Worm (Caenorhabditis elegans): ENCODE data around the gene lea-1.

The lea-1 gene

DNA sequence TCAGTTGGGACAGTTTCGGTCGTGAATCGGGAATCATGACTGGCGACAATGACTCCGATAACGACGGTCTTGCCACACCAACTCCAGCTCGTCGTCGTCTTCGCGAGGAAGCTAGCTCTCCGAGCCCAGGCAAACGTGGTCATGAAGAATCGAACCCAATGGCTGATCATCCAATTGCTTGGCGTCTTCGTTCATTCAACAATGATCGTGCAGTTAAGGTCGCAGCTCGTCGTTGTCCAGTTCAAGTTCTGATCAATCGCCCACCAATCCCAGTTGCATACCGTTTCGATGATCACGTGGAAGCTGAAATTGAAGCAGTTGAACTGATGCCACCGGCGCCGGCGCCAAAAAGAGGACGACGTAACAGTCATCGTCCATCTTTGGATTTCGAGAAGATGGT lies 35.5 kb downstream of the lea-1 start:
- TF ChIP-seq dao-5 (tag; optimal IDR thresholded peaks at IDR 0.05), result no peak

DNA sequence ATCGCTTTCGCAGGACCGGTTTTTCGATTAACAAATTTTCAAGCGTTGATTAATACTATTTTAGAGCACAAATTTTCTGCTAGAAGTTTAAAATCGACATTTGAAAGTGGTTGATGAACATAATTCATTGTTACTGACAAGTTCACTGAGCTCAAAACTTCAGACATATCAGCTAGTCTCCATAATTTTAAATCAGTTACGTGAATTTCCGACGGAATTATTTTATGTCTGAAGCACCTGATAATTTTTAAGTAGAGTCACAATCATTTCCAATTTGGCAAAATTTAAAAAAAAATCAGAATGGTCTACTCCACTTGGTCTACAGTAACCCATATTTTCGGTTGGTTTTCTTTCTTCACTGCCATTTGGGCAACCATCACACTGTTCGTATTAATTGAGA lies 40.1 kb downstream of the lea-1 start, which contains the start of gene str-118:
Gene str-118, plus strand, starts transcription at position 301 of the 400 bp plus-strand sequence.
- TF ChIP-seq W03F9.2 (tag; optimal IDR thresholded peaks at IDR 0.05) (no peak), dao-5 (tag; optimal IDR thresholded peaks at IDR 0.05) (no peak)

DNA sequence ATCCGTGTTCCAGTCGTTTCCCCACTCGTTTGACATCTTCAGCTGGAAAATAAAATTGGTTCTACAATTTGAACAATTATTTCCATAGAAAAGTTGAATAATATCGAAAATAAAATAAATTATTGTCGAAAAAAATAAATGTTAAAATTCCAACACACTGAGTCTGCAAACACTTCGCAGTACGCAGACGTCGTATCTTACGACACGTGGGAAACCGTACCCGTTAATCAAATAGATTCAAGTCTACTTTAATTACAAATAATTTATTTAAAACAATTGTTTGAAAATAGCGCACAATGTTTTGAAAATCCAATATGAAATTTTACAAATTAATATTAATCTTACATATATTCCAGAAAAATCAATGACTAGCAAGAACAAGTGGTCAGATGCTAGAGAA lies 43.1 kb downstream of the lea-1 start, which contains the start of gene yif-1:
Gene yif-1, minus strand, starts transcription at position 42 of the 400 bp plus-strand sequence.
- TF ChIP-seq him-1 (tag; optimal IDR thresholded peaks at IDR 0.05) (no peak), dao-5 (tag; optimal IDR thresholded peaks at IDR 0.05) (no peak), W03F9.2 (tag; optimal IDR thresholded peaks at IDR 0.05) (no peak)

DNA sequence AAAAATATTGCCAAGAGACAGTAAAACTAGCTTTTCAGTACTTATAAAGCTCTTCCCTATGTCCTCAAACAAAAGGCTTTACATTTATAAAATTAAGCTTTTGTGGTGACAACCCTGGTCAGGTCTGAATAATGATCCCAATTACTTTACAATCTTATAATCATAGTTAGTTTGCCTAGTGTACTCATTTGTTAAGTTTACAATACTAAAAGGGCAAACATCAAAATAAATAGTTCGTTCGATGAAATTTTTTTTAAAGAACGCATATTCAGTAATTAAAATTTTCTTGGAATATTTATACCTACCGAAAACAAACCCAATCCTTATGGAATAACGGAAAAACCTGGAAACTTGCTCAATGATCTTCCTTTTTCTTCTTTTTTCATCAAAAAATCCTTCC lies 47.0 kb downstream of the lea-1 start:
- no peak for TF ChIP-seq W03F9.2 (tag; optimal IDR thresholded peaks at IDR 0.05)
- TF ChIP-seq dao-5 (tag; optimal IDR thresholded peaks at IDR 0.05), result no peak
- no peak for TF ChIP-seq him-1 (tag; optimal IDR thresholded peaks at IDR 0.05)

DNA sequence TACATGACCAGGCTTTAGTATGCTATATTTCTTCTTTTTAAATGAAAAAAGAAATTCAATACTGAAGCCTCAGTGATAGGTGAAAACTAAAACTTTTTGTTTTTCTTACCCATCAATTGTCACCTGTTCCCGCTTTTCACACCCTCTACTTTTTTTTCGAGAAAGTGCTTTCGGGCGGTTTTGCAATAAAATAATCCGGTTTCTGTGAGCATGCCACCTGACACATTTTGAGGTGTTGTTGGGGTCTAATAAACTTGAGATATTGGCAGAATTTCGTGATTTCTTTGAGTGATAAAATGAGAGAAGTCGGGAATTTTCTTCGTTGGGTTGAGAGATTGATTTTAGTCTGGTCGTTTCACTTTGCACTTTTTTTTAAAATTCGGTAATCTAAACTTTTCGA lies 48.3 kb downstream of the lea-1 start:
- TF ChIP-seq dao-5 (tag; optimal IDR thresholded peaks at IDR 0.05) (no peak), W03F9.2 (tag; optimal IDR thresholded peaks at IDR 0.05) (no peak), him-1 (tag; optimal IDR thresholded peaks at IDR 0.05) (no peak)

DNA sequence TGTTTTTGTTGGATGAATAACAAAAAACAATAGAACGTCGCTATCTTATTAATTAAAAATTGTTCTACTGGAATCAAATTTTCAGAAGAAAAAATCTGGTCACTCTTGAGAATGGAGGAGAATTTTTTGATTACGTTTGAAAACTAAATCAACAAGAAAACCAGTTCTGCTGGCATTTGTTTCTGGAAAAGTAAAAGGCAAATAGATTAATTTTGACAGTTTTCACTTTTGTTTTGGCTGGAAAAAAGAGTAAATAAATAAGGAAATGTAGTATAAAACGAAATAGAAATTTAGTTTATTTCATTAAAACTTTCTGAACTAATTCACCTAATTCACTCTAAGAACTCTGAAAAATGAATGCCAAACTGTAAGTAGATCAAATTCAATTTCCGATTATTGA lies 52.5 kb downstream of the lea-1 start, which contains the start of gene fipr-13:
Gene fipr-13, plus strand, starts transcription at position 301 of the 400 bp plus-strand sequence.
- TF ChIP-seq dao-5 (tag; optimal IDR thresholded peaks at IDR 0.05) (no peak), W03F9.2 (tag; optimal IDR thresholded peaks at IDR 0.05) (no peak), him-1 (tag; optimal IDR thresholded peaks at IDR 0.05) (no peak)

DNA sequence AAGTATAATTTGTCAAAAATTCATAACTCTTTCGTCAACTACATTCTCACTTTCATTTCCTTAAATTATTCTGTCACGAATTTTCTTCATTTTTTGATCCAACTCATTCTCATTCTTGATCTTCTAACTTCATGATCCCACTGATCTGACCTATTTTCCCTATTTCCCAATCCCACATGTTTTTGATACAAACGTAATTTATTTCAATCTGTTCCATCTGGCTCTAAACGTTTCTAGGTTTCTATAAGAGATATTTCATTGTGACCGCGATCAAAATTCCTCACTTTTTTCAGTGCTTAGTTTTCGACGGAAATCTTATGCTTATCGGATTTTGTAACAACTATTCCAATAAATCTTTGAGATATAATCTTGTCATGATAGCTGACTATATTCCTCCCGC lies 54.0 kb downstream of the lea-1 start:
- TF ChIP-seq him-1 (tag; optimal IDR thresholded peaks at IDR 0.05) (no peak), W03F9.2 (tag; optimal IDR thresholded peaks at IDR 0.05) (no peak), dao-5 (tag; optimal IDR thresholded peaks at IDR 0.05) (no peak)

DNA sequence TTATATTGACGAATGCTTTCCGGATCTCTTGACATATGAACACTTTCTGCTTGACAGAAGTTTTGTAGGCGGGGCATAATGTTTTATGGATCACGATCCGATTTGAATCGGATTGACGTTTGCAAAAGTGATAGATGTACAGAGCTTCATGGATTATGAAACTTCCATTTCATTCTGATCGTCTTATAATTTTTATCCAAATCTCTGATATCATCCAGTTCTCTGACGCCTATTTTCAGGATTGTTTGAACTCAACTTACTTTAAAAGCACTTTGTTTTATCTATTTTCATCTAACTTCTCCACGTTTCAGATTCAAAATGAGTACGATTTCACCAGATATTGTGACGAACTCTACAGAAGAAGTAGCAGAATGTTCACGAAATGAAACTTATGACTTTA lies 55.0 kb downstream of the lea-1 start, which contains the start of gene npr-39:
Gene npr-39, plus strand, starts transcription at position 301 of the 400 bp plus-strand sequence.
- no peak for TF ChIP-seq dao-5 (tag; optimal IDR thresholded peaks at IDR 0.05)
- no peak for TF ChIP-seq him-1 (tag; optimal IDR thresholded peaks at IDR 0.05)
- no peak for TF ChIP-seq W03F9.2 (tag; optimal IDR thresholded peaks at IDR 0.05)

DNA sequence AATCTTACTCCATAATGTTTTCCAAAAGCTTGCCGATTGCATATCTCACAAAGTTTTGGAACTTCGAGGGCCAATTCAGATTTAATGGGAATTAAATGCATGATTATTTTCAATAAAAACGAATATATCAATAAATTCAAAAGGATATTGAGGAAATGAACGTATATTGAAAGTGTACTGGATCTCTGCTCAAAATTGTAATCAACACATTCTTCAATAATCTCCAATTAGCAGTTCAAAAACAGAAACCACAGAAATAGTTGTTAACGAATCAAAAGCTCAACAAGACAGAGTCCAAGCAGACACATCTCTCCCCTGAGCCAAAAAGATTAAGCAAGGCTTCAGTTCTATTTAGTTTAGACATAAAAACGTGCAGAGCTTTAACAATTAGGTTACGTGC lies 58.8 kb downstream of the lea-1 start, which contains the start of gene nhr-192:
Gene nhr-192, minus strand, starts transcription at position 101 of the 400 bp plus-strand sequence.
- TF ChIP-seq W03F9.2 (tag; optimal IDR thresholded peaks at IDR 0.05), result no peak
- TF ChIP-seq him-1 (tag; optimal IDR thresholded peaks at IDR 0.05), result no peak

DNA sequence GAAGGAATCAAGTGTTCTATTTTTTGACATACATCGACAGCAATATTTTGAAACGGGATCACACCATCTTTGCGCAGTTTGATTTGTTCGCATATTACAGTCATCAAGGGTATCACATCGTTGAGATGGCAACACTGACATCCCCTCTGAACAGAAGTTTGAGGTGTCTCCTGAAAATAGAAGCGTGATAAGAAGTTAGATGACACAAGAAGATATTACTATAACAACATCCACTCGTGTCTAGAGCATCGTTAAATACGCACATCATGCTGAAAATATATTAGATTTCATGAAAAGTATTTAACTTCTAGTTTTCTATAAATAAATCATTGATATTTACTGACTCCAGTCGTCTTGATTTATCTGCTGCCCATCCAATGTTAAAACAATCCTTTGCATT lies 61.0 kb downstream of the lea-1 start:
- TF ChIP-seq dao-5 (tag; optimal IDR thresholded peaks at IDR 0.05) (no peak), W03F9.2 (tag; optimal IDR thresholded peaks at IDR 0.05) (no peak), him-1 (tag; optimal IDR thresholded peaks at IDR 0.05) (no peak)

DNA sequence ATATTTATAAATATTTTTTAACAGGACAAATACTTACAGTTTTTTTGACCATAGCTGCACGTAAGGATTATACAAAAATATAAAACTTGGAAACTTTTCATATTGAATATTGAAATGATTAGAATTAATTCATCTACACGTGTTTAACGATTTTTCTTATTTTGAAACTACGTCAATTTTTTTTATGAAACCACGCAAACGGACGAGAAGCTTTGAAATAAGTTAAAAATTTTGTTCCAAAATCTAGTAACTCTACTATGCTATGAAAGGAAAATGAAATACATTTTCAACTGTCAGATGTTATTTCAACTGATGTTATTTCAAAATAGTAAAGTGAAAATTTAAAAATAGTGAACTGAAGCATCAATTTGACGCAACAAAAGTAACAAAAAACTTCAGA lies 62.1 kb downstream of the lea-1 start, which contains the start of gene F57A8.6:
Gene F57A8.6, minus strand, starts transcription at position 101 of the 400 bp plus-strand sequence.
- no peak for TF ChIP-seq him-1 (tag; optimal IDR thresholded peaks at IDR 0.05)
- TF ChIP-seq W03F9.2 (tag; optimal IDR thresholded peaks at IDR 0.05), result no peak
- TF ChIP-seq dao-5 (tag; optimal IDR thresholded peaks at IDR 0.05), result no peak

DNA sequence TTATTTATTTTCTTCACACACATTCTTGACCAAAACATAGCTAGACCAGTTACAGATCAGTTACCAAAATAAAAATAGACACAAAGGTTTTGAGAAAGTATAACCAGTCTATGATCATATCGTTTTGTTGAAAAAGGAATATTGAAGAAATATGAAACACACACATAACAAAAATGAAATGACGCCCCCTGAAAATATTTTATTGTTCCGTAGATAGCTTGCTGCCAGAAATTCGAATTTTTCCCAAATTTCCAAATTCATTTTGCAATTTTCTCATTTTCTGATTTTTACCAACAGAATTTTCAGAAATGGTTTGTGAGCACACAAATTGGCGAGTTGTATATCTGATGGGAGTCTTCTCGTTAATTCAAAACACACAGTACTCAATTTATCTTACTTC lies 63.7 kb downstream of the lea-1 start, which contains the start of gene F57A8.7:
Gene F57A8.7, plus strand, starts transcription at position 301 of the 400 bp plus-strand sequence.
- no peak for TF ChIP-seq dao-5 (tag; optimal IDR thresholded peaks at IDR 0.05)
- no peak for TF ChIP-seq W03F9.2 (tag; optimal IDR thresholded peaks at IDR 0.05)
- no peak for TF ChIP-seq him-1 (tag; optimal IDR thresholded peaks at IDR 0.05)
